Worm (Caenorhabditis elegans) whole organism, L1 larva: ENCODE results near the gene C28A5.1.

Experiments used
- nhr-237 ChIP-seq: fragments of 150-350 bp; optimal IDR thresholded peaks from 2 replicates; lab custom pipeline; 2014; ENCODE audit warnings: missing biosample characterization, missing genetic modification characterization
- nhr-77 ChIP-seq: fragments of 150-350 bp; optimal IDR thresholded peaks from 2 replicates; lab custom pipeline; 2014; ENCODE audit warnings: missing biosample characterization, missing genetic modification characterization

DNA sequence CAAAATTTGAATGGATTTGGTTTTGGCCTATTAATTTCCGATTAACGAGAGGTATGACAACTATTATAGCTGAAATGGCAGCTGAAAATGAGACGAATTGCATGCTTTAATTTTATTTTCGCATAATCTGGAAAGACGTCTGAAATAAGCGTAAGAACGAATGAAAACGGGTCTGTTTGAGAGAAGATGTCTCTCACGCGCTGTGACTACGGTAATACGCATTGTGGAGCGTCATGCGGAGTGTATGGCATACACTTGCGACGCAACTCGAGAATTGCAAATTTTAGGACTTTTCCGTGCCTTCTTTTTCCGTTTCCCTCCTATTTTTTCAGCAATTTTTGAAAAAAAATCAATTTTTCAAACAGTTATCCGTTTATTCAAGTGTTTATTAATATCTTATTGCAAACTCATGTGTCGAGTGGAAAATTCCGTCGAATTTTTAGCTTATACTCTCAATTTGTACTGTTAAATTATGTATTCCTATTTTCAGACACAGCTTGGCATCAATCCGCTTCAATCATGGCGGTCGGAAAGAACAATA is 41.4 kb upstream of the C28A5.1 start, which contains the start of gene rps-1:
- TF ChIP-seq nhr-237 (tag; lab: Kevin White, UChicago) = peak; percentile 91
- peak; percentile 98 for TF ChIP-seq nhr-77 (tag; lab: Kevin White, UChicago)
